Fruit fly (Drosophila melanogaster) whole organism: Measurements from ENCODE around the gene Atg2.
A peak's percentile ranks its signal among the peaks of the same experiment; 100 is the strongest.

ENCODE experiments used
- CG8478 ChIP-seq: fragments of >200 bp; optimal IDR thresholded peaks from 2 replicates; lab custom pipeline; 2018; ENCODE audit warnings: inconsistent platforms
- Dll ChIP-seq: fragments of >200 bp; optimal IDR thresholded peaks from 2 replicates; lab custom pipeline; 2017
- EcR ChIP-seq, 2 experiments: fragments of >200 bp; optimal IDR thresholded peaks; 2 replicates each; lab custom pipeline; 2017; ENCODE audit warnings: missing biosample characterization in 2 of 2, missing genetic modification characterization in 2 of 2, missing genetic modification reagents in 2 of 2
- pan ChIP-seq: fragments of >200 bp; optimal IDR thresholded peaks from 2 replicates; lab custom pipeline; 2017
- psq ChIP-seq: fragments of >200 bp; optimal IDR thresholded peaks from 2 replicates; lab custom pipeline; 2017
- usp ChIP-seq: fragments of >200 bp; optimal IDR thresholded peaks from 2 replicates; lab custom pipeline; 2017; ENCODE audit warnings: missing biosample characterization, missing genetic modification characterization, mixed read lengths

Gene Atg2

DNA sequence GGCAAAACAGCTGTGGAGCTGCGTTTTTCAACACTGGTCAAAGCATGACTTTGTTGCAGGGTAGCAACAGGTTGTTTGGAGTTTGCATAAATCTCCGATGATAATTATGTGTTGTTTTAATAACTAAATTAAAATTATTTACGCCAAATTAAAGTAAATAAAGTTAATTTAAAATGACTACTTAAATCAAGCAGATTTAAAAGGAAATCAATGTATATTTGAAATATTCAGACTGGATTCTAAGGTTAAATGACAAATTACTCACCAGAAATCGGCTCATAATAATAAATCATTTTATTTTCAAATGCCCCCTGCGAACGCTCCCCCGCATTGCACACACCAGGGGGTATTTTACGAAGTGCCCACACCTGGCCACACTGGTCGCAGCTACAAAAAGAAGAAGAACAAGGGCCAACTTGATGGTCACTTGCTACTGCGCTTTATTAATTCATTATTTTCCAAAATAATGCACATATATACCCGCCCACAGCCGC is at the start of gene Atg2, which contains the start of gene CG12093:
Atg2 (plus strand) TSS at position 371 of the 494 bp plus-strand sequence.
CG12093 (minus strand) TSS at position 40 of the 494 bp plus-strand sequence.
- TF ChIP-seq EcR (GFP tag; optimal IDR thresholded peaks at IDR 0.05; lab: Kevin White, UChicago): no peak
- TF ChIP-seq psq: no peak
- TF ChIP-seq Dll: no peak
- TF ChIP-seq CG8478 (lab: Kevin White, UChicago): no peak
- TF ChIP-seq usp: no peak
- TF ChIP-seq pan (lab: Kevin White, UChicago): peak; percentile 87

DNA sequence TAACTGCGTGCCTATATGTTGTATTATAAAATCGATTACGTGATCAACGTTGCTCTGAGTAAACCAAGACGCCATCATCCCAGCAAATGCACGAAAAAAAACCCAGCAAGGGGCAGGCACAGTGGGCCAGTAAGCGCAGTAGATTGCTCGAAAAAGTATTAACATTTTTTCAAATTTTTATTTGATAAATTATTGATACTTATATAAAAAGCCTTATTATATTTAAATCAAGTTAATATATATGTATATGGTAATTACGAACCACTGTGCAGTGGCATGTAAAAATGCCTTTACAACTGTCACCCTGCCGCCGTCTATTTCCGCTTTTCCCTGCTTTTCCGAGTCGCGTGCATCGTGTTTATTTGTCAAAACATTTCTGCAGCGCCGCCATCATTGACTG is 47.1 kb upstream of the Atg2 start:
- TF ChIP-seq CG8478 (lab: Kevin White, UChicago) (no peak), usp (no peak), pan (lab: Kevin White, UChicago) (no peak)

DNA sequence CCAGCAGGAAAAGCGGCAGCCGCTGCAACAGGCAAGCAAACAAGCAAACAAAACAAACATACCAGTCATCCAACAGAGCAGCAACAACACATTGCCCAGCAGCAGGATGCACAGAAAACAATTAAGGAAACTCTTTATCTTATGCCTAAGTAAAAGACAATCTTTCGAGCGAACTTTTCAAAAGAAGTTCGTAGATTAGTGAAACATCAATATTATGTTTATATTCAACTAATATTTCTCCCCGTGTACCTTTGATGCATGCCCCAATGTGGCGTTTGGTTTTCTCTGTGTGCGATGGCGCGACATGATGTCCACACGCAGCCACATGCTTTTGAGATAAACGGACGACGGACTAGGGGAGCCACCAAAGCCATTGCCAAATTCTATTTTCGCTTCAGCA is 43.2 kb upstream of the Atg2 start:
- no peak for TF ChIP-seq usp
- no peak for TF ChIP-seq pan (lab: Kevin White, UChicago)
- TF ChIP-seq Dll: no peak
- TF ChIP-seq psq: no peak
- TF ChIP-seq EcR (GFP tag; optimal IDR thresholded peaks at IDR 0.05; lab: Kevin White, UChicago): no peak
- no peak for TF ChIP-seq CG8478 (lab: Kevin White, UChicago)

DNA sequence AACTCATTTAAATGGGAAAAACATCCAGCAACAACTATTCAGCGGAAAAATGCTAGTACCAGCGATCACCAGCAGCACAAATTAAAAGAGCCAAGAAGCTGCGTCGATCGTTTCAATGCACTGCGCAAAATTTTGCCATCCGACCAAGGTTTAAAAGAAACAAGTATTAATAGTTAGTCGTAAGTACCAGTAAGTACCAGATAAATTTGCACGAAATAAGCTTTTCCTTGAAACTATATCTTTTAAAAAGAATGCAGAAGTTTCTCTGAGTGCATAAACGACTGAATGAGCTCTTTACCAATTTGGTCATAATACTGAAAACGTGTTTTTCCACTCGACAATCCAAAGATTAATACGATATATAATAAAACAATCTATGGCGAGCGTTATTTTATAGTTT is 40.9 kb upstream of the Atg2 start:
- TF ChIP-seq usp: no peak
- no peak for TF ChIP-seq EcR (GFP tag; optimal IDR thresholded peaks at IDR 0.05; lab: Kevin White, UChicago)
- TF ChIP-seq Dll: no peak
- TF ChIP-seq CG8478 (lab: Kevin White, UChicago): no peak
- no peak for TF ChIP-seq psq
- TF ChIP-seq pan (lab: Kevin White, UChicago): no peak

DNA sequence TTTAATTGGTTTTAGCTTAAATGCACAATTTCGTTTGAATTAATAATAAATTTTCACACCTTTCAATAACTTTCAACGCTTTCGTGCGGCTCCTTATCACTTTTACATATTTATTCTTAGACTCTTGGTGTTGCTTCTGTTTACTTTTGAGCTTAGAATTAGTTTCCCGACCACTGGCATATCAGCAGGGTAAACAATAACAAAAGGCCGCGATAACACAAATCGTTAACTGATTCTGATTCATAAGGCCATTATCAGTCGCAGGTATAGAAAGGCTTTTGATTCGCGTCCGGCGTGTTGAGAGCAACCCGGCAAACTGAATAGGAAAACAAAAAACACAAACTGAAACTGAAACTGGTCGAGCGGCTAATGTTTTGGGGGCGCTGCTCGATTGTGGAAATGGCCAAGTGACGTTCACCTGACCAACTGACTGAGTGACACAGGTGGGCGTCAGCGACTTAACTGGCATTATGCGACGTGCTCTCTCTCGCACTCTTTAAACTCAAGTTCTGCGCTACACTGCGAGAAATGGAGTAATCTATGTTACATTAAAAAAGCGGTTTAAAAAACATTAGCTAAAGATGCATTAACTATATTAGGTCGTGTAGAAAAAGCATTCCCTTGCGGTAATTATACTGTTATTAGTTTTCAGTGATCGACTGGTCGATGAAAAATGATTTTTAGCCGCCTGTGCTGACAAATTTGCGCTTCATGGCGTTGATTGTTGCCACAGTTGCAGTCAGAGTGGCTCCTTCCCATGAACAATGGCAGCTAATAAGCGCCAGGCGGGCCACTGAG is 39.6 kb upstream of the Atg2 start:
- TF ChIP-seq CG8478 (lab: Kevin White, UChicago): no peak
- no peak for TF ChIP-seq psq
- no peak for TF ChIP-seq usp
- no peak for TF ChIP-seq EcR (GFP tag; optimal IDR thresholded peaks at IDR 0.05; lab: Kevin White, UChicago)
- TF ChIP-seq Dll: no peak
- TF ChIP-seq pan (lab: Kevin White, UChicago): no peak

DNA sequence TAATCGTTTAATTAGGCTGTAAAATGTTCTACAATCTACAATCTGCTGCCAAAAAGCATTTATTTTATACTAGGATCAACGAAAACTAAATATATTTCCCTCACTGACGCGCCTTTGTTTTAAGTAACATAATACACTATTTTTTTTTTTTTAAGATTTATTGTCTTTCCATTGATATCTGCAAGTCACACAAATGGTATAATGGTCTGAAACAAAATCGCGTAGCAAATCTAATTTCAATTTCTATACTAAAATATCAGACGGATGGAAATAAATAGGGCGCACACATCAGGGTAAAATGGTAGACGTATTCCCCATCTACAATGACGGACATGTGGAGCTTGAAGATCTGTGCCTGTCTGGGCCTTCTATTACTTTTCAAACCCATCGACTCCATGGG is 34.7 kb upstream of the Atg2 start, which contains the start of gene Acp62F:
Acp62F (plus strand) TSS at position 301 of the 400 bp plus-strand sequence.
- TF ChIP-seq pan (lab: Kevin White, UChicago): no peak
- no peak for TF ChIP-seq Dll
- TF ChIP-seq psq: no peak
- no peak for TF ChIP-seq usp
- no peak for TF ChIP-seq EcR (GFP tag; optimal IDR thresholded peaks at IDR 0.05; lab: Kevin White, UChicago)
- TF ChIP-seq CG8478 (lab: Kevin White, UChicago): no peak

DNA sequence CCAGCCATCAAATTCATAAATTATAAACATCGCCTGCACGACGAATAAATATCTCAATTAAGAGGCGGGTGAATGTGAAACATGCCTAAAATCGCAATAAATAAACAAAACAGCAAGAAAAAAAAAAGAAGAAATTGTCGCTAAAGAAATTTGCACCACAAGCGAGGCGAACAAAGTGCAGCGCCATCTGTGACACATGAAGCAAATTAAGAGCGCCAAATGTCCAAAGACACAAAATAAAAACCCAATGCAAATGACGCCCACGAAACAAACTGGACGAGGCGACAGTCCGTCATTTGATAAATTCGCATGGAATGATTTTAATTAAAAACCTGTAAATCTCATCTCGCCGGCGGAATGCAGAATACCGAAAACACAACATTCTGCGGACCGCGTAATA is 30.4 kb upstream of the Atg2 start:
- TF ChIP-seq usp (no peak), Dll (no peak), CG8478 (lab: Kevin White, UChicago) (no peak), EcR (GFP tag; optimal IDR thresholded peaks at IDR 0.05; lab: Kevin White, UChicago) (no peak), psq (no peak), pan (lab: Kevin White, UChicago) (no peak)

DNA sequence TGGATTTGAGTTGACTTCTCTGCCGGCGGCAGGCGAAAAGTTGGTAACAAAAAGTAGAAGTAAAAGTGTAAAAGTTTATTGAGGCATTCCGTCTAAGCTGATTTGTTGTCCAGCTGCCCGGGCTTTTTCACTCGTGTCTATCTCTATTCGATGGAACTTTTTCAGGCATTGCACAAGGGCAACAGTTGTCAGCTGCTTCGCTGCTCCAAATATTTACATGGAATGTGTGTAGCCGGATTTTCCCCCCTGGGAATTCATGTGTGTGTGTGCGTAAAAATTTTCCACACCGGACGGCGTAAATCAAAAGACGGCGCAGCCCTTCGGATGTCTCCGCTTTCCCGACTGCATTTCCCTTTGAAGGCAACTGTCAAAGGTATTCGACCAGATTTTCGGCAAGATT is 29.2 kb upstream of the Atg2 start:
- TF ChIP-seq psq (no peak), EcR (GFP tag; optimal IDR thresholded peaks at IDR 0.05; lab: Kevin White, UChicago) (no peak), Dll (no peak), usp (no peak), CG8478 (lab: Kevin White, UChicago) (no peak), pan (lab: Kevin White, UChicago) (no peak)

DNA sequence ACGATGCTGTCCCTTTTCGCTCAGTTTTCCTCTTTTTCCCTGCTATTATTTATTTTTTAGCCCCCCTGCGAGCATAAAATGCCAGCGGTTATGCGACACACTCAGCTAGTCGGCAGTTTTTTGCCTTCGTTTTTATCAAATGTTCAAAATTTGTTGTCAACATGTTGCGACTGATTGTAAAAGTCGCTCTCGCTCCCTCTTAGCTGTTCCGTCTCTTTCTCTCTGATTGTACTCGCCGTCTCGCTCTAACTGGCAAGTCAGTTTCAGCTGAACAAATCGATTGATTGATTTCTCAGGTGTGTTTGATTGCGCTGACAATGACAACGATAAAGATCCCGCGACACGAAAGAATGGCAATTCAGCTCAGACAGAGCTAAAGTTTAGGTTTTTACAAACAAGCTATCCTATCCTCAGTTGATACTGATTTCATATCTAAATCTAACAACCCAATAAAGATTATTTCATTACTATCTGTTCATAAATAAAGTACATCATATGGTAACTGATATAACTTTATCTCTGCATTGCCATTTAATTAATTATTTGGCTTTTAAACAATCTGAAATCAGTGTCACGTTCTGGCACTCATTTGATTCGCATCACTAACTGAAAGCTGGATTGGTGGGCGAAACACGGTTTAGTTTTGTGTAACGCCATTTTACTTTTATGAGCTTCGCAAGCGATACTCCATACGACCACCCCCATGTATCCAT is 28.3 kb upstream of the Atg2 start:
- TF ChIP-seq CG8478 (lab: Kevin White, UChicago) (no peak), usp (no peak), Dll (no peak), EcR (GFP tag; optimal IDR thresholded peaks at IDR 0.05; lab: Kevin White, UChicago) (no peak), psq (no peak), pan (lab: Kevin White, UChicago) (no peak)

DNA sequence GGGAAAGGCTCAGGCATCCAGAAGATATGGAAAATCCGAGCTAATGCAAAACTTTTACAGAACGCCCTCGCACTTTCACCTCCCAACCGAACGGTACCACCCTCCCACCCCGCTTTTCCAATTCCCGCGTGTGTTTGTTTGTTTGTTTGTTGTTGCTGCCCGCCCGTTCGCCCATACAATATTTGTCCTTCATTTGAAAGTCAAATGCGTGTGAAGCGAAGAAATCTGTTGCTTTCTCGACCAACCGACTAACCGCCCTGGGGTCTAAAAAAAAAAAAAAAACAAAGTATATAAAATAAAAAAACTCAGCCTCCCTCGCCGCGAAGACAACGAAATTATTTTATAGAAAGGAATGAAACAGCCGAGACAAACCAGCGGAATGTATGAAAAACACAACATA is 25.8 kb upstream of the Atg2 start:
- TF ChIP-seq pan (lab: Kevin White, UChicago) (no peak), usp (no peak), psq (no peak), Dll (no peak), EcR (GFP tag; optimal IDR thresholded peaks at IDR 0.05; lab: Kevin White, UChicago) (no peak), CG8478 (lab: Kevin White, UChicago) (no peak)

DNA sequence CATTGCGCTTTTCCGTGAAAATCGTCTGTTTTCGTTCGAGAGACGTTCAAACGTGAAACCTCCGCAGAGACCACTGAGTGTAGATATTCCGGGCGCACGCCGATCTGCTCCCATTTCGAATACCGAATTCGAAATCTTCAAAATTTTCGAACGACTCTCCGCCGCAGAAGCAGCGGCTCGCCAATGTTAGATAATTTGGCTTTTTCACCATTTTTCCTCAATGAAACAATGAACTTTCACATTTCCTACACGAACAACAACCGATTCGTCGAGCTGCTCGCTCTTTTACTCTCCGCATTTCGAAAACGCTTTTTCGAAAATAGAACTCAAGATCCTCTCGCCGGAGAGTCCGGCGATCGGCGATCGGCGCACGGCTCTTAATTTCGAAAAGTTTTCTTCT is 12.0 kb upstream of the Atg2 start:
- TF ChIP-seq psq (no peak), usp (no peak), EcR (GFP tag; optimal IDR thresholded peaks at IDR 0.05; lab: Kevin White, UChicago) (no peak), pan (lab: Kevin White, UChicago) (no peak), CG8478 (lab: Kevin White, UChicago) (no peak), Dll (no peak)

DNA sequence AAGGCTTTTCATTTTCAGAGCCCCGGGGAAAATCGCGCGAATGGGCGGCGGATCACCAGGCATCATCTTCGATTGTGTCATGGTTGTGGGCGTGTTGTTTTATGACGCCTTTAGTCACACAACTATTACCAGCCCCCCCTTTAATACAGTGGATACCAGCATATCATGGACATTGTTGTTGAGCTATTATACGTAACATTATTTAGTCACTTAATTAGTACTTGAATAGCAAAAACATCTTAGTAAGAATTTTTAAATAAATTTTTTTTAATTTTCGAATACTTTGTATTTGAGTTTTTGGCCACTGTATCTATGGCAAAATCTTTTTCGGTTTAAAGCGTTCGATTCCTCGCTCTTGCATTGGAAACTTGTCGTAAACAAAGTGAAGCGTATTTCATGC is 10.4 kb upstream of the Atg2 start:
- TF ChIP-seq psq (no peak), CG8478 (lab: Kevin White, UChicago) (no peak), Dll (no peak), pan (lab: Kevin White, UChicago) (no peak), EcR (GFP tag; optimal IDR thresholded peaks at IDR 0.05; lab: Kevin White, UChicago) (no peak), usp (no peak)
